Worm (Caenorhabditis elegans) whole organism, young adult: ENCODE measurements around the gene C04B4.6.

Source experiments
- B0035.1 ChIP-seq: sonication (generic microtip); optimal IDR thresholded peaks from 2 replicates; lab custom pipeline; 2016; ENCODE audit warnings: missing genetic modification characterization, mild to moderate bottlenecking, missing compliant biosample characterization, missing genotype, missing genetic modification reagents
- B0261.1 ChIP-seq: sonication (generic microtip); optimal IDR thresholded peaks from 2 replicates; lab custom pipeline; 2016; ENCODE audit warnings: mild to moderate bottlenecking, missing genetic modification characterization, moderate library complexity, missing compliant biosample characterization
- B0336.3 ChIP-seq: fragments of 200-800 bp; sonication (Bioruptor generic); IDR thresholded peaks from 2 replicates; pipeline ENCODE4 v1.3.6; 2022; ENCODE audit warnings: missing genetic modification characterization, missing compliant biosample characterization
- C17E4.6 ChIP-seq: fragments of 200-800 bp; sonication (Bioruptor generic); IDR thresholded peaks from 2 replicates; pipeline ENCODE4 v1.3.6; 2022; ENCODE audit warnings: missing genetic modification reagents, missing genetic modification characterization, missing compliant biosample characterization
- D2030.7 ChIP-seq: fragments of 200-800 bp; sonication (Bioruptor generic); IDR thresholded peaks from 2 replicates; pipeline ENCODE4 v1.3.6; 2022; ENCODE audit warnings: missing genetic modification reagents, missing genetic modification characterization, missing compliant biosample characterization
- F23B12.7 ChIP-seq: sonication (generic microtip); optimal IDR thresholded peaks from 2 replicates; lab custom pipeline; 2017; ENCODE audit warnings: missing genetic modification characterization, mild to moderate bottlenecking, missing compliant biosample characterization, antibody characterized with exemption, moderate library complexity; ENCODE audit not compliant: insufficient read depth
- F39B2.1 ChIP-seq: fragments of 200-800 bp; sonication (Bioruptor generic); IDR thresholded peaks from 2 replicates; pipeline ENCODE4 v1.3.6; 2022; ENCODE audit warnings: missing genetic modification reagents, missing genetic modification characterization, missing compliant biosample characterization
- F55B11.4 ChIP-seq: sonication (generic microtip); optimal IDR thresholded peaks from 2 replicates; lab custom pipeline; 2016; ENCODE audit warnings: missing compliant biosample characterization, missing genetic modification characterization, borderline replicate concordance; ENCODE audit not compliant: insufficient read depth
- F57A8.1 ChIP-seq: fragments of 200-800 bp; sonication (Bioruptor generic); optimal IDR thresholded peaks from 2 replicates; lab custom pipeline; 2018; ENCODE audit warnings: mild to moderate bottlenecking, missing genetic modification characterization, moderate library complexity, missing compliant biosample characterization
- K11D2.4 ChIP-seq: fragments of 200-800 bp; sonication (Bioruptor generic); IDR thresholded peaks from 2 replicates; pipeline ENCODE4 v1.3.6; 2022; ENCODE audit warnings: missing genetic modification reagents, missing genetic modification characterization, missing compliant biosample characterization
- Y53F4B.3 ChIP-seq: fragments of 200-800 bp; sonication (Bioruptor generic); IDR thresholded peaks from 2 replicates; pipeline ENCODE4 v1.3.6; 2022; ENCODE audit warnings: missing genetic modification reagents, missing genetic modification characterization, missing compliant biosample characterization
- Y56A3A.18 ChIP-seq: fragments of 200-800 bp; sonication (Bioruptor generic); IDR thresholded peaks from 2 replicates; pipeline ENCODE4 v1.3.6; 2022; ENCODE audit warnings: missing genetic modification reagents, missing genetic modification characterization, missing compliant biosample characterization
- Y79H2A.3 ChIP-seq: fragments of 200-800 bp; sonication (Bioruptor generic); conservative IDR thresholded peaks from 2 replicates; pipeline ENCODE4 v1.3.6; 2022; ENCODE audit warnings: missing genetic modification reagents, missing genetic modification characterization, missing compliant biosample characterization
- akir-1 ChIP-seq: fragments of 200-800 bp; sonication (Bioruptor generic); optimal IDR thresholded peaks from 2 replicates; lab custom pipeline; 2018; ENCODE audit warnings: mild to moderate bottlenecking, missing genetic modification characterization, moderate library complexity, missing compliant biosample characterization
- bed-2 ChIP-seq: fragments of 200-800 bp; sonication (Bioruptor generic); IDR thresholded peaks from 2 replicates; pipeline ENCODE4 v1.3.6; 2022; ENCODE audit warnings: missing genetic modification reagents, missing genetic modification characterization, missing compliant biosample characterization
- ceh-79 ChIP-seq: sonication (generic microtip); optimal IDR thresholded peaks from 2 replicates; lab custom pipeline; 2017; ENCODE audit warnings: mild to moderate bottlenecking, missing genetic modification characterization, missing compliant biosample characterization
- die-1 ChIP-seq: sonication (generic microtip); optimal IDR thresholded peaks from 2 replicates; lab custom pipeline; 2016; ENCODE audit warnings: missing genotype, mild to moderate bottlenecking, missing genetic modification characterization, missing compliant biosample characterization
- egl-44 ChIP-seq: fragments of 200-800 bp; sonication (Bioruptor generic); IDR thresholded peaks from 2 replicates; pipeline ENCODE4 v1.3.6; 2022; ENCODE audit warnings: missing genetic modification reagents, missing genetic modification characterization, missing compliant biosample characterization
- hlh-12 ChIP-seq: sonication (generic microtip); optimal IDR thresholded peaks from 2 replicates; lab custom pipeline; 2016; ENCODE audit warnings: missing genetic modification characterization, missing compliant biosample characterization
- hlh-26 ChIP-seq: fragments of 200-800 bp; sonication (Bioruptor generic); conservative IDR thresholded peaks from 2 replicates; pipeline ENCODE4 v1.3.6; 2022; ENCODE audit warnings: missing genetic modification reagents, missing genetic modification characterization, missing compliant biosample characterization
- hmg-1.2 ChIP-seq: fragments of 200-800 bp; sonication (Bioruptor generic); IDR thresholded peaks from 2 replicates; pipeline ENCODE4 v1.3.6; 2022; ENCODE audit warnings: missing genetic modification reagents, missing genetic modification characterization, missing compliant biosample characterization
- hsf-1 ChIP-seq: fragments of 200-800 bp; sonication (Bioruptor generic); IDR thresholded peaks from 2 replicates; pipeline ENCODE4 v1.3.6; 2022; ENCODE audit warnings: missing genetic modification reagents, missing genetic modification characterization, missing compliant biosample characterization
- lag-1 ChIP-seq: fragments of 200-800 bp; sonication (Bioruptor generic); IDR thresholded peaks from 2 replicates; pipeline ENCODE4 v1.3.6; 2022; ENCODE audit warnings: missing genetic modification reagents, missing genetic modification characterization, missing compliant biosample characterization
- lin-35 ChIP-seq, 3 experiments: fragments of 150-350 bp in 2 of 3; sonication (generic microtip) in 1 of 3; optimal IDR thresholded peaks; 2 replicates each; lab custom pipeline; 2014 to 2018; ENCODE audit warnings: missing biosample characterization in 3 of 3, missing genetic modification characterization in 3 of 3, missing genetic modification reagents in 3 of 3
- lsy-27 ChIP-seq: sonication (generic microtip); optimal IDR thresholded peaks from 2 replicates; lab custom pipeline; 2017; ENCODE audit warnings: missing genetic modification characterization, mild to moderate bottlenecking, missing compliant biosample characterization, antibody characterized with exemption, missing genotype, borderline replicate concordance; ENCODE audit not compliant: insufficient read depth
- madf-6 ChIP-seq: fragments of 200-800 bp; sonication (Bioruptor generic); IDR thresholded peaks from 2 replicates; pipeline ENCODE4 v1.3.6; 2022; ENCODE audit warnings: missing genetic modification reagents, missing genetic modification characterization, missing compliant biosample characterization
- mes-4 ChIP-seq: sonication (generic microtip); optimal IDR thresholded peaks from 2 replicates; lab custom pipeline; 2016; ENCODE audit warnings: missing genotype, missing genetic modification characterization, missing compliant biosample characterization
- mxl-1 ChIP-seq: sonication (generic microtip); optimal IDR thresholded peaks from 2 replicates; lab custom pipeline; 2016; ENCODE audit warnings: missing genetic modification characterization, missing compliant biosample characterization
- nhr-90 ChIP-seq: sonication (generic microtip); optimal IDR thresholded peaks from 2 replicates; lab custom pipeline; 2016; ENCODE audit warnings: missing genotype, mild to moderate bottlenecking, missing genetic modification characterization, missing compliant biosample characterization
- pha-4 ChIP-seq: fragments of 150-350 bp; sonication (generic microtip); optimal IDR thresholded peaks from 2 replicates; lab custom pipeline; 2014; ENCODE audit warnings: missing biosample characterization, missing genetic modification reagents, missing genetic modification characterization
- rpc-1 ChIP-seq, 2 experiments: fragments of 150-350 bp in 1 of 2; sonication (generic microtip) in 1 of 2; optimal IDR thresholded peaks; 2 replicates each; lab custom pipeline; 2014 to 2018; ENCODE audit warnings: missing biosample characterization in 1 of 2, missing genetic modification characterization in 1 of 2, missing genetic modification reagents in 1 of 2, missing genotype in 1 of 2
- snpc-1.3 ChIP-seq: sonication (generic microtip); optimal IDR thresholded peaks from 2 replicates; lab custom pipeline; 2017; ENCODE audit warnings: missing genetic modification characterization, mild to moderate bottlenecking, missing compliant biosample characterization, antibody characterized with exemption, moderate library complexity, missing genotype, missing genetic modification reagents; ENCODE audit not compliant: insufficient read depth
- tbp1 ChIP-seq: fragments of 200-800 bp; sonication (Bioruptor generic); optimal IDR thresholded peaks from 2 replicates; lab custom pipeline; 2018; ENCODE audit warnings: mild to moderate bottlenecking, missing genetic modification characterization, missing compliant biosample characterization
- tbx-9 ChIP-seq: sonication (generic microtip); optimal IDR thresholded peaks from 2 replicates; lab custom pipeline; 2016; ENCODE audit warnings: borderline replicate concordance, missing genetic modification characterization, inconsistent platforms, missing compliant biosample characterization
- tlf-1 ChIP-seq: fragments of 200-800 bp; sonication (Bioruptor generic); optimal IDR thresholded peaks from 2 replicates; lab custom pipeline; 2018; ENCODE audit warnings: mild to moderate bottlenecking, missing genetic modification characterization, missing compliant biosample characterization
- unc-130 ChIP-seq: sonication (generic microtip); optimal IDR thresholded peaks from 2 replicates; lab custom pipeline; 2016; ENCODE audit warnings: missing genetic modification reagents, missing genetic modification characterization, missing compliant biosample characterization
- unc-62 ChIP-seq: fragments of 150-350 bp; optimal IDR thresholded peaks from 2 replicates; lab custom pipeline; 2014; ENCODE audit warnings: missing biosample characterization, missing genetic modification reagents, missing genetic modification characterization
- zfh-2 ChIP-seq: fragments of 200-800 bp; sonication (Bioruptor generic); conservative IDR thresholded peaks from 2 replicates; pipeline ENCODE4 v1.3.6; 2022; ENCODE audit warnings: missing genetic modification reagents, missing genetic modification characterization, missing compliant biosample characterization
- ztf-6 ChIP-seq: fragments of 200-800 bp; sonication (Bioruptor generic); IDR thresholded peaks from 2 replicates; pipeline ENCODE4 v1.3.6; 2022; ENCODE audit warnings: missing genetic modification reagents, missing genetic modification characterization, missing compliant biosample characterization

C04B4.6 gene

DNA sequence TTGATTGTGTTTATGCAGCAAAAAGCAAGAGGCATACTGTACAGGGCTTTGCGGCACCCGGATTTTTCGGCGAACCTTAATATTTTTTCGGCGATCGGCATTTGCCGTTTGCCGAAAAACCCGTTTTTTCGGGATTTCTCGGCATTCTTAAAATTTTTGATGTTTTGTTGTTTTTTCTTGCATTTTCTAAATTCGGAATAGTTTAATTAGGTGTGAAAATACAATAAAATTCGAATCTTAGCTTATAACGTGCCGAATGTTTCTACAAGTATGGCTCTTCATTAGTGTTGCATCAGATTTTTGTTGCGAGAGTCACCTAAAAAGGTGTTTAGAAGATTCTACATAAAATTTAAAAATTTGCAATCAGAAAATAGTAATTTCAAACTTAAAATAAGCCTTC, at the start of gene C04B4.6:
C04B4.6 (minus strand) TSS at position 101 of the 400 bp plus-strand sequence.
- TF ChIP-seq ceh-79 (tag; lab: Kevin White, UChicago) (no peak), unc-62 (GFP tag; lab: Kevin White, UChicago) (no peak), F57A8.1 (GFP tag; lab: Kevin White, UChicago) (no peak), hlh-26 (GFP tag; lab: Robert Waterston, UW) (no peak)

DNA sequence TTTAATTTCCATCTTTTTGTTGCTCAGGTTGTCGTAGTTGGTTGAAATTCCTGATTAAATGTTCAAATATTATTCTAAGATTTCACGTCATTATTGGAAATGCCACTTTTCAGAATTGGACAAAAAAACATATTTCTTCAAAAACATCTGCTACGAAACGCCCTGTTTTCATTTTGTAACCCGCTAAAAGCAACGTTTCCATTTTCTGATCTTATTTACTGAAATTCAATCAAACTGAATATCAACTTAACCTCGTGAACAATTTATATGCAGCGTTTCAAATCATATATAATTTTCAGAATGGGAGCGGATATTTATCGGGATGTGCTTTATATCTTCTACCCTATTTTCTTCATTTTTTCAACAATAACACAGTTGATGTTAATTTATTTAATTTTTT, 48.0 kb upstream of the C04B4.6 start, which contains the start of gene srd-40:
srd-40 (plus strand) TSS at position 301 of the 400 bp plus-strand sequence.
- no peak for TF ChIP-seq lag-1 (GFP tag; lab: Robert Waterston, UW)
- no peak for TF ChIP-seq F39B2.1 (GFP tag; lab: Robert Waterston, UW)
- TF ChIP-seq C17E4.6 (GFP tag; lab: Robert Waterston, UW), result no peak
- no peak for TF ChIP-seq bed-2 (GFP tag; lab: Robert Waterston, UW)
- no peak for TF ChIP-seq hlh-12 (tag; lab: Kevin White, UChicago)
- no peak for TF ChIP-seq rpc-1 (optimal IDR thresholded peaks at IDR 0.05; lab: Kevin White, UChicago)
- TF ChIP-seq rpc-1 (tag; optimal IDR thresholded peaks at IDR 0.05; lab: Kevin White, UChicago), result no peak
- TF ChIP-seq K11D2.4 (GFP tag; lab: Robert Waterston, UW), result no peak
- no peak for TF ChIP-seq D2030.7 (GFP tag; lab: Robert Waterston, UW)
- no peak for TF ChIP-seq ztf-6
- no peak for TF ChIP-seq B0336.3 (GFP tag; lab: Robert Waterston, UW)
- no peak for TF ChIP-seq egl-44 (GFP tag; lab: Robert Waterston, UW)
- no peak for TF ChIP-seq mes-4
- TF ChIP-seq pha-4 (tag; lab: Kevin White, UChicago), result no peak
- TF ChIP-seq B0035.1 (tag; lab: Kevin White, UChicago), result no peak
- no peak for TF ChIP-seq F23B12.7 (tag; lab: Kevin White, UChicago)
- no peak for TF ChIP-seq snpc-1.3 (tag; lab: Kevin White, UChicago)
- TF ChIP-seq zfh-2 (GFP tag; lab: Robert Waterston, UW), result no peak
- TF ChIP-seq tlf-1 (GFP tag; lab: Kevin White, UChicago), result no peak
- TF ChIP-seq lsy-27, result no peak
- TF ChIP-seq hmg-1.2 (GFP tag; lab: Robert Waterston, UW), result no peak

DNA sequence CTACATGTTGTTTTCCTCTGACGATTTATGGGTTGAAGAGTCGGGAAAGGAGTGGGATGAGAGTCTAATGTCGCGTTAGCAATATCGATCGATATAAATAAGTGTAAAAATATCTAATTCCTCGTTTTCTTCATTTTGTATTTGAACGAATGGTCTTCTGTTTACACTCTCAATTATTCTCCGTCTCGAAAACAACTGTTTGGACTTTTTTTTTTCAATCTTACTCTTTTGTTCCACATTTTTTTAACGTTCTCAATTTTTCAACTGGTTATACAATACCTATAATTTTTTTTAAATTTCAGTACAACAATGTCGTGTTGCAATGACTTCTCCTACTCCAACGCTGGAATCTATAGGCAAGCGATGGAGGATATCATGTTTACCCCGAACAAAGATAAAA, 45.9 kb upstream of the C04B4.6 start, which contains the start of gene F17A2.13:
F17A2.13 (plus strand) TSS at position 301 of the 400 bp plus-strand sequence.
- TF ChIP-seq mxl-1 (tag; lab: Kevin White, UChicago) (no peak), B0261.1 (tag; lab: Kevin White, UChicago) (no peak), tbp1 (GFP tag; lab: Kevin White, UChicago) (no peak), unc-130 (GFP tag; lab: Kevin White, UChicago) (no peak), nhr-90 (no peak), lin-35 (GFP tag; optimal IDR thresholded peaks at IDR 0.05; lab: Kevin White, UChicago) (no peak), akir-1 (GFP tag; lab: Kevin White, UChicago) (no peak), Y79H2A.3 (GFP tag; lab: Robert Waterston, UW) (no peak), hsf-1 (no peak), pha-4 (tag; lab: Kevin White, UChicago) (no peak), Y53F4B.3 (GFP tag; lab: Robert Waterston, UW) (no peak), lag-1 (GFP tag; lab: Robert Waterston, UW) (no peak), tbx-9 (tag; lab: Kevin White, UChicago) (no peak), die-1 (tag; lab: Kevin White, UChicago) (no peak), F23B12.7 (tag; lab: Kevin White, UChicago) (no peak), unc-62 (GFP tag; lab: Kevin White, UChicago) (no peak), Y56A3A.18 (GFP tag; lab: Robert Waterston, UW) (no peak), madf-6 (GFP tag; lab: Robert Waterston, UW) (no peak), F55B11.4 (tag; lab: Kevin White, UChicago) (no peak)
